Worm (Caenorhabditis elegans): Measurements from ENCODE around the gene srd-39.

DNA sequence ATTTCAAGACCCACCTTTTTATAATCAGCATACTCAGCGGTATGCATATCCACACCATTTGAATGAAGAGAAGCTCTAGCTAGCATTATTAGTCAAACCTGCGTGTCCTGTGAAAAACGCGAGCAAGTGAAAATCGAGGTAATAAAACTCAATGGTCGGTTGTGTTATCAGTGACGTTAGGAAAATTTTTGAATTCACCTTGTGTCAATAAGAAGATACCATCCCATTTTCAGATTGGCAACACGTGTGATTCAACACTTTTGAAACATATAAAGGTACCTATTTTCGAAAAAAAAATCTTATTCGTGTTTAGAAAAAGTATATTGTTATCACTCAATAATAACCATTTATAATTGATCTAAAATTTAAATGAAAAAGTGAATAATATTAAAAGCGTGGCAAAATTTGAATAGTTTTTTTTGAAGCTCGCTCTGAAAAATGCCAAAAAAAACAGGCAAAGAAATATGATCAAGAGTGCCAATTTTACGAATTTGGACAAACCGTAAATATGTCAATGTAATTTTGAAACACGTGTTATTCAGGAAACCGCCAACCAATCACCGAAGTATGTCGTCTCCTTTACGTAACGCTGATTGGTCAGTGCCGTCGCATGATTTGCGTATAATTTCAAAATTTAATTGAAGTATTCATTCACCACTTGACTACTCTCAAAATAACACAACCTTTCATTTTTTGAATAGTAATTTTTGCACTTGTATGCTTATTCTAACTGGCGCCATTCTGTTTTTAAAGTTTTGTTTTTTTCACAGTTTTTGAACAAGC lies 11.4 kb upstream of the srd-39 start, which contains the start of gene F46G10.1:
- no peak for TF ChIP-seq ama-1 (optimal IDR thresholded peaks at IDR 0.05)
- no peak for TF ChIP-seq ama-1 (GFP tag; optimal IDR thresholded peaks at IDR 0.05)
- no peak for TF ChIP-seq pbrm-1 (GFP tag; IDR thresholded peaks at IDR 0.05)
- TF ChIP-seq ztf-26 (tag; optimal IDR thresholded peaks at IDR 0.05), result no peak
- no peak for TF ChIP-seq somi-1 (GFP tag; optimal IDR thresholded peaks at IDR 0.05)
- TF ChIP-seq unc-130 (GFP tag; optimal IDR thresholded peaks at IDR 0.05), result no peak
- TF ChIP-seq mcd-1 (GFP tag; IDR thresholded peaks at IDR 0.05), result no peak
- no peak for TF ChIP-seq ets-4 (GFP tag; optimal IDR thresholded peaks at IDR 0.05)
- no peak for TF ChIP-seq fkh-3 (tag; optimal IDR thresholded peaks at IDR 0.05)
- TF ChIP-seq F49E8.2 (tag; optimal IDR thresholded peaks at IDR 0.05; ENCODE audit: insufficient read depth), result no peak
- peak; percentile 57 for TF ChIP-seq nfyb-1 (GFP tag; IDR thresholded peaks at IDR 0.05)
- no peak for TF ChIP-seq Y67H2A.10 (GFP tag; conservative IDR thresholded peaks at IDR 0.05)
- no peak for TF ChIP-seq snpc-4 (GFP tag; optimal IDR thresholded peaks at IDR 0.05)
- TF ChIP-seq snpc-4 (tag; optimal IDR thresholded peaks at IDR 0.05), result no peak
